Fruit fly (Drosophila melanogaster) S2 (cell line): ENCODE data around the gene Nepl14.

Source experiments
- CG8478 ChIP-seq: fragments of >200 bp; optimal IDR thresholded peaks from 2 replicates; lab custom pipeline; 2018
- CTCF ChIP-seq, 2 experiments: fragments of >200 bp; optimal IDR thresholded peaks; 2 replicates each; lab custom pipeline; 2018

dm6 chr3R:22763587-22763986 lies at the start of gene Nepl14:
- TF ChIP-seq CG8478: no peak
- TF ChIP-seq CTCF (optimal IDR thresholded peaks at IDR 0.05; lab: Kevin White, UChicago): no peak
